Fruit fly (Drosophila melanogaster): ENCODE data around the gene tutl.

- TF ChIP-seq EcR (GFP tag; optimal IDR thresholded peaks at IDR 0.05) (no peak), Pif1B (GFP tag; optimal IDR thresholded peaks at IDR 0.05) (no peak), CG14655 (GFP tag; optimal IDR thresholded peaks at IDR 0.05) (no peak), CG13204 (GFP tag; optimal IDR thresholded peaks at IDR 0.05) (no peak), gl (tag; optimal IDR thresholded peaks at IDR 0.05) (no peak), Snoo (tag; optimal IDR thresholded peaks at IDR 0.05) (no peak), Ets98B (GFP tag; IDR thresholded peaks at IDR 0.05) (no peak), CG32121 (GFP tag; IDR thresholded peaks at IDR 0.05) (no peak), CG9948 (tag; optimal IDR thresholded peaks at IDR 0.05) (no peak), CG17806 (tag; optimal IDR thresholded peaks at IDR 0.05) (no peak), CG8159 (tag; optimal IDR thresholded peaks at IDR 0.05) (peak; percentile 21), CG4496 (GFP tag; IDR thresholded peaks at IDR 0.05) (no peak)
Measured at dm6 chr2L:4241513-4241912, 41.4 kb upstream of the tutl start.

Data from whole organism, pupa.